Worm (Caenorhabditis elegans) whole organism, midembryonic: ENCODE results near the gene cest-7.

ENCODE experiments used
- T22C8.4 ChIP-seq: fragments of 200-800 bp; sonication (Bioruptor generic); IDR thresholded peaks from 2 replicates; pipeline ENCODE4 v1.3.6; 2022; ENCODE audit warnings: missing genetic modification characterization, missing compliant biosample characterization
- cog-1 ChIP-seq: sonication (generic microtip); optimal IDR thresholded peaks from 2 replicates; lab custom pipeline; 2016; ENCODE audit warnings: missing genetic modification characterization, missing compliant biosample characterization
- flt-1 ChIP-seq: fragments of 200-800 bp; sonication (Bioruptor generic); IDR thresholded peaks from 2 replicates; pipeline ENCODE4 v1.3.6; 2022; ENCODE audit warnings: missing genetic modification characterization, missing compliant biosample characterization
- klf-2 ChIP-seq: fragments of 200-800 bp; sonication (Bioruptor generic); conservative IDR thresholded peaks from 2 replicates; pipeline ENCODE4 v1.3.6; 2022; ENCODE audit warnings: missing genetic modification reagents, missing genetic modification characterization, missing compliant biosample characterization
- med-1 ChIP-seq: sonication (generic microtip); optimal IDR thresholded peaks from 2 replicates; lab custom pipeline; 2017; ENCODE audit warnings: missing genetic modification characterization, mild to moderate bottlenecking, missing compliant biosample characterization, antibody characterized with exemption, missing genetic modification reagents; ENCODE audit not compliant: insufficient read depth
- ref-1 ChIP-seq: fragments of 200-800 bp; sonication (Bioruptor generic); conservative IDR thresholded peaks from 2 replicates; pipeline ENCODE4 v1.3.6; 2022; ENCODE audit warnings: missing genetic modification reagents, missing genetic modification characterization, missing compliant biosample characterization
- tab-1 ChIP-seq: fragments of 200-800 bp; sonication (Bioruptor generic); IDR thresholded peaks from 2 replicates; pipeline ENCODE4 v1.3.6; 2022; ENCODE audit warnings: missing genetic modification characterization, missing compliant biosample characterization
- ztf-23 ChIP-seq: fragments of 200-800 bp; sonication (Bioruptor generic); IDR thresholded peaks from 2 replicates; pipeline ENCODE4 v1.3.6; 2022; ENCODE audit warnings: missing genetic modification reagents, missing genetic modification characterization, missing compliant biosample characterization
- ztf-29 ChIP-seq: fragments of 200-800 bp; sonication (Bioruptor generic); IDR thresholded peaks from 2 replicates; pipeline ENCODE4 v1.3.6; 2022; ENCODE audit warnings: missing genetic modification reagents, missing genetic modification characterization, missing compliant biosample characterization

ce11 chrX:12256594-12257048 is 26.9 kb downstream of the cest-7 start, which contains the start of gene E01G6.2:
- no peak for TF ChIP-seq ref-1
- TF ChIP-seq ztf-23: no peak
- no peak for TF ChIP-seq flt-1 (GFP tag; lab: Robert Waterston, UW)
- no peak for TF ChIP-seq cog-1 (tag; lab: Kevin White, UChicago)
- TF ChIP-seq T22C8.4 (GFP tag; lab: Robert Waterston, UW): no peak
- TF ChIP-seq ztf-29 (GFP tag; lab: Robert Waterston, UW): no peak
- TF ChIP-seq klf-2 (GFP tag; lab: Robert Waterston, UW): no peak
- TF ChIP-seq tab-1 (GFP tag; lab: Robert Waterston, UW): no peak
- TF ChIP-seq med-1: no peak
